Fruit fly (Drosophila melanogaster) whole organism, adult: ENCODE results near the gene CG2975.

ENCODE experiments used
- CG11617 ChIP-seq: fragments of 200-800 bp; sonication (Bioruptor generic); optimal IDR thresholded peaks from 2 replicates; lab custom pipeline; 2017; ENCODE audit warnings: mild to moderate bottlenecking, missing biosample characterization, missing genetic modification reagents, missing genetic modification characterization
- CG12768 ChIP-seq: fragments of 200-800 bp; sonication (Bioruptor generic); optimal IDR thresholded peaks from 2 replicates; lab custom pipeline; 2017; ENCODE audit warnings: missing biosample characterization, missing genetic modification characterization, mild to moderate bottlenecking, moderate library complexity, missing genetic modification reagents
- CG14711 ChIP-seq: fragments of 200-800 bp; sonication (Bioruptor generic); optimal IDR thresholded peaks from 2 replicates; lab custom pipeline; 2018; ENCODE audit warnings: missing biosample characterization, mild to moderate bottlenecking, missing genetic modification characterization, moderate library complexity
- CG1620 ChIP-seq: fragments of 200-800 bp; sonication (Bioruptor generic); optimal IDR thresholded peaks from 2 replicates; lab custom pipeline; 2016; ENCODE audit warnings: missing biosample characterization, missing genetic modification characterization
- CG33017 ChIP-seq: fragments of 200-800 bp; sonication (Bioruptor generic); optimal IDR thresholded peaks from 2 replicates; lab custom pipeline; 2018; ENCODE audit warnings: missing biosample characterization, mild to moderate bottlenecking, missing genetic modification characterization, moderate library complexity
- CG5204 ChIP-seq: fragments of 200-800 bp; sonication (Bioruptor generic); optimal IDR thresholded peaks from 2 replicates; lab custom pipeline; 2016; ENCODE audit warnings: missing biosample characterization, missing genetic modification characterization
- CG7045 ChIP-seq: fragments of 200-800 bp; sonication (Bioruptor generic); optimal IDR thresholded peaks from 2 replicates; lab custom pipeline; 2017; ENCODE audit warnings: missing biosample characterization, mild to moderate bottlenecking, missing genetic modification characterization
- CG7101 ChIP-seq: fragments of 200-800 bp; sonication (Bioruptor generic); optimal IDR thresholded peaks from 2 replicates; lab custom pipeline; 2018; ENCODE audit warnings: missing biosample characterization, mild to moderate bottlenecking, missing genetic modification characterization, moderate library complexity
- Clk ChIP-seq: fragments of 200-800 bp; sonication (Bioruptor generic); optimal IDR thresholded peaks from 2 replicates; lab custom pipeline; 2017; ENCODE audit warnings: missing biosample characterization, missing genetic modification characterization
- Crg-1 ChIP-seq: fragments of 200-800 bp; sonication (Bioruptor generic); optimal IDR thresholded peaks from 2 replicates; lab custom pipeline; 2016; ENCODE audit warnings: missing biosample characterization, missing genetic modification characterization
- Hr96 ChIP-seq: fragments of 200-800 bp; sonication (Bioruptor generic); optimal IDR thresholded peaks from 2 replicates; lab custom pipeline; 2016; ENCODE audit warnings: missing biosample characterization, missing genetic modification characterization
- Mnt ChIP-seq: fragments of 200-800 bp; sonication (Bioruptor generic); optimal IDR thresholded peaks from 2 replicates; lab custom pipeline; 2016; ENCODE audit warnings: missing biosample characterization, mild to moderate bottlenecking, missing genetic modification characterization
- bab1 ChIP-seq: fragments of 200-800 bp; sonication (Bioruptor generic); optimal IDR thresholded peaks from 3 replicates; lab custom pipeline; 2019; ENCODE audit warnings: missing biosample characterization, mild to moderate bottlenecking, missing genetic modification characterization, moderate library complexity
- cic ChIP-seq: fragments of 200-800 bp; sonication (Bioruptor generic); optimal IDR thresholded peaks from 2 replicates; lab custom pipeline; 2017; ENCODE audit warnings: missing biosample characterization, mild to moderate bottlenecking, missing genetic modification characterization, moderate library complexity
- cnc ChIP-seq, 2 experiments: fragments of >200 bp; optimal IDR thresholded peaks; 2 replicates each; lab custom pipeline; 2017
- kay ChIP-seq: fragments of 200-800 bp; sonication (Bioruptor generic); peaks from one replicate; lab custom pipeline; 2016; ENCODE audit warnings: missing biosample characterization, missing genetic modification characterization, borderline replicate concordance
- ovo ChIP-seq: fragments of 200-800 bp; sonication (Bioruptor generic); optimal IDR thresholded peaks from 2 replicates; lab custom pipeline; 2016; ENCODE audit warnings: missing biosample characterization, missing genetic modification characterization
- pad ChIP-seq: fragments of 200-800 bp; sonication (Bioruptor generic); optimal IDR thresholded peaks from 3 replicates; lab custom pipeline; 2017; ENCODE audit warnings: missing biosample characterization, missing genetic modification characterization, mild to moderate bottlenecking, moderate library complexity, missing genetic modification reagents
- tj ChIP-seq: fragments of 200-800 bp; sonication (Bioruptor generic); optimal IDR thresholded peaks from 3 replicates; lab custom pipeline; 2017; ENCODE audit warnings: missing biosample characterization, mild to moderate bottlenecking, missing genetic modification characterization, moderate library complexity
- toe ChIP-seq: fragments of 200-800 bp; sonication (Bioruptor generic); optimal IDR thresholded peaks from 2 replicates; lab custom pipeline; 2016; ENCODE audit warnings: missing biosample characterization, missing genetic modification characterization

Gene CG2975

dm6 chr2L:2878859-2879258 lies 38.9 kb downstream of the CG2975 start, which contains the start of gene RabGGTb:
RabGGTb (plus strand) TSS chr2L:2879112.
- TF ChIP-seq Mnt (GFP tag; lab: Kevin White, UChicago) = peak; percentile 55
- peak; percentile 59 for TF ChIP-seq CG12768
- TF ChIP-seq CG7045 (GFP tag; lab: Kevin White, UChicago) = peak; percentile 44
- TF ChIP-seq CG7101 (tag; lab: Kevin White, UChicago) = peak; percentile 51
- peak; percentile 11 for TF ChIP-seq tj (GFP tag; lab: Kevin White, UChicago)
- TF ChIP-seq Clk = peak; percentile 46
- TF ChIP-seq Crg-1 (GFP tag; lab: Kevin White, UChicago) = peak; percentile 25
- peak; percentile 28 for TF ChIP-seq toe (GFP tag; lab: Kevin White, UChicago)
- TF ChIP-seq CG5204 = no peak
- peak; percentile 4 for TF ChIP-seq pad
- TF ChIP-seq CG33017 (tag; lab: Kevin White, UChicago) = peak; percentile 46
- TF ChIP-seq Hr96 (GFP tag; lab: Kevin White, UChicago) = peak; percentile 27
- no peak for TF ChIP-seq kay
- TF ChIP-seq CG1620 (GFP tag; lab: Kevin White, UChicago) = peak; percentile 48
- TF ChIP-seq CG14711 (tag; lab: Kevin White, UChicago) = no peak
- TF ChIP-seq CG11617 (GFP tag; lab: Kevin White, UChicago) = peak; percentile 22
- TF ChIP-seq cnc (optimal IDR thresholded peaks at IDR 0.05; lab: Kevin White, UChicago) = no peak
- peak; percentile 53 for TF ChIP-seq cic (GFP tag; lab: Kevin White, UChicago)
- TF ChIP-seq bab1 = peak; percentile 75
- no peak for TF ChIP-seq ovo (GFP tag; lab: Kevin White, UChicago)

dm6 chr2L:2882968-2883702 lies 43.2 kb downstream of the CG2975 start:
- TF ChIP-seq kay (no peak), CG7101 (tag; lab: Kevin White, UChicago) (peak; percentile 13), ovo (GFP tag; lab: Kevin White, UChicago) (peak; percentile 86), CG14711 (tag; lab: Kevin White, UChicago) (peak; percentile 26), CG5204 (no peak), CG33017 (tag; lab: Kevin White, UChicago) (peak; percentile 7), Hr96 (GFP tag; lab: Kevin White, UChicago) (peak; percentile 40), Mnt (GFP tag; lab: Kevin White, UChicago) (peak; percentile 29), Clk (no peak), CG12768 (peak; percentile 31), CG7045 (GFP tag; lab: Kevin White, UChicago) (peak; percentile 25), tj (GFP tag; lab: Kevin White, UChicago) (peak; percentile 14), pad (no peak), cnc (optimal IDR thresholded peaks at IDR 0.05; lab: Kevin White, UChicago) (no peak), Crg-1 (GFP tag; lab: Kevin White, UChicago) (no peak), cic (GFP tag; lab: Kevin White, UChicago) (no peak), CG1620 (GFP tag; lab: Kevin White, UChicago) (no peak), toe (GFP tag; lab: Kevin White, UChicago) (peak; percentile 24), bab1 (no peak), CG11617 (GFP tag; lab: Kevin White, UChicago) (peak; percentile 56)

DNA sequence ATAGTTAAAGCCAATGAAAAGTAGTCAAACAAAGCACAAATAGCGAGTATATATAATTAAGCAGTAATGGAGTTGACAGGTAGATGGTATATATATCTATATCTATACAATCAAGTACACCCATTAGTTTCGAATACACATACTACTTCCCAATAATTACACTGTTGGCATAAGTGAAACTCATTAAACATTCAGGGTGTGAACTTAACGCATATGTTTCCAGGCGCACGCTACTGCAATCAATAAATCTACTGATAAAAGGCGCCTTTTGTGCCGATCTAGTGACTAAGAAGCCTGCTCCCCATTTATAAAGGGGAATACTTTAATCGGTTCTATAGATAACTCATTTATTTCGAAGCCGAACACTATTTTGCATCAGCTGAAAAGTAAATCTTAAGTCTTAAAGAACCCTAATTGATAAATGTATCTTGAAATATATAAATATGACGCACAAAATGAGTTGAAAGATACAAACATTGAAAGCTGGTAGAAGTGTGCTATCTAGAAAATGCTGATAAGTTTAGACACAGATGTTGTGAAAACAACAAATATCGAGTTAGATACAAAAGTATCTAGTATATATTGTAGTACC lies 43.9 kb downstream of the CG2975 start:
- TF ChIP-seq kay = peak; percentile 92
- TF ChIP-seq CG14711 (tag; lab: Kevin White, UChicago) = no peak

DNA sequence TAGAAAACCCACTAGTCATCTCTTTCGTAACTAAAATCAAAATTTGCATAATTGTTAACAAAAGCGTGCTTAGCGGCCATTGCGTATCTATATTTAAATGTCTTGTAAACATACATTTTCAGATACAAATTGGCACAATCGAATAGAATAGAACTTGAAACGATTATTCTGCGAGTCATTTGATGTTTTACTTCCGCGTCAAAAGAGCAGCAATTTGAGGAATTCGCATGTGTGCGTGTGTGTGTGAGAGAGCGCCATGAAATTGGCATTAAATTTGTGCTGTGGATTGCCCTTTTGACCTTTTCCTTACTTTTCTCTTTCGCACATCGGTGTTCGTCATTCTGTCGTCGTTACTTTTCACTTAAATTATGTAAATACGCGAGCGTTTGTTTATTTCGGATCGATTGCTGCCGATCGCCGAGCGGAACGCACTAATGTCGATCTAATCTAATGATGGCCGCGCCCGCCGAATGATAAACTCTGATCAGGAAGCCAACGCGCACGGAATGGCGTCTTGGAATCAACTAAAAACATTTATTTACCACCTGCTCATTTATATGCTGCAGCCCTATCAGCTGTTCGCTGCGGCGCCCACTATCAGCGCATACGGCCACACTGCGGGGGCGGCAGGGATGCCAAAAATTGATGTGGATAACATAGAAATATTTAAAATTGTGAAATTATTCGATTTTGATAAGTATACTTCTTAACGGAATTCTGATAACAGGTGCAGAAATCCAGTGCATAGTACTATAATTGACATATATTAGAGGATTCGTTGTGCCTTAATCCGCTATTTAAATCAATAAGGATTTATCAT lies 45.0 kb downstream of the CG2975 start:
- no peak for TF ChIP-seq ovo (GFP tag; lab: Kevin White, UChicago)
- peak; percentile 67 for TF ChIP-seq CG11617 (GFP tag; lab: Kevin White, UChicago)
- TF ChIP-seq CG7101 (tag; lab: Kevin White, UChicago) = peak; percentile 30
- peak; percentile 38 for TF ChIP-seq CG14711 (tag; lab: Kevin White, UChicago)
- no peak for TF ChIP-seq kay
- peak; percentile 37 for TF ChIP-seq tj (GFP tag; lab: Kevin White, UChicago)
- no peak for TF ChIP-seq Crg-1 (GFP tag; lab: Kevin White, UChicago)
- no peak for TF ChIP-seq CG5204
- peak; percentile 92 for TF ChIP-seq Mnt (GFP tag; lab: Kevin White, UChicago)
- no peak for TF ChIP-seq pad
- TF ChIP-seq CG33017 (tag; lab: Kevin White, UChicago) = peak; percentile 52
- TF ChIP-seq Hr96 (GFP tag; lab: Kevin White, UChicago) = peak; percentile 35
- no peak for TF ChIP-seq Clk
- no peak for TF ChIP-seq CG7045 (GFP tag; lab: Kevin White, UChicago)
- peak; percentile 71 for TF ChIP-seq bab1
- peak; percentile 27 for TF ChIP-seq toe (GFP tag; lab: Kevin White, UChicago)
- TF ChIP-seq cnc (optimal IDR thresholded peaks at IDR 0.05; lab: Kevin White, UChicago) = peak; percentile 30 to 77
- peak; percentile 53 for TF ChIP-seq CG12768
- TF ChIP-seq CG1620 (GFP tag; lab: Kevin White, UChicago) = peak; percentile 69
- TF ChIP-seq cic (GFP tag; lab: Kevin White, UChicago) = peak; percentile 72
